Worm (Caenorhabditis elegans): Measurements from ENCODE around the gene hach-1.

Gene hach-1

ce11 chrIII:5603439-5603986 is 48.3 kb downstream of the hach-1 start, which contains the start of gene madf-11 (continued):
- TF ChIP-seq nhr-19 (GFP tag; conservative IDR thresholded peaks at IDR 0.05), result peak; percentile 56
- no peak for TF ChIP-seq pqm-1 (tag; optimal IDR thresholded peaks at IDR 0.05)
- TF ChIP-seq dpl-1 (GFP tag; optimal IDR thresholded peaks at IDR 0.05), result peak; percentile 48 to 76 (median 75)
- TF ChIP-seq skn-1 (tag; optimal IDR thresholded peaks at IDR 0.05), result peak; percentile 52

- no peak for TF ChIP-seq lin-35 (GFP tag; optimal IDR thresholded peaks at IDR 0.05)
- no peak for TF ChIP-seq unc-130 (tag; optimal IDR thresholded peaks at IDR 0.05)
- TF ChIP-seq hlh-17 (GFP tag; optimal IDR thresholded peaks at IDR 0.05; ENCODE audit: borderline replicate concordance), result no peak
Measured at ce11 chrIII:5604080-5604479, 48.8 kb downstream of the hach-1 start, which contains the start of gene xnd-1. Gene xnd-1, plus strand, starts transcription at chrIII:5604460.
